Fruit fly (Drosophila melanogaster): ENCODE results near the gene Pdss2.

DNA sequence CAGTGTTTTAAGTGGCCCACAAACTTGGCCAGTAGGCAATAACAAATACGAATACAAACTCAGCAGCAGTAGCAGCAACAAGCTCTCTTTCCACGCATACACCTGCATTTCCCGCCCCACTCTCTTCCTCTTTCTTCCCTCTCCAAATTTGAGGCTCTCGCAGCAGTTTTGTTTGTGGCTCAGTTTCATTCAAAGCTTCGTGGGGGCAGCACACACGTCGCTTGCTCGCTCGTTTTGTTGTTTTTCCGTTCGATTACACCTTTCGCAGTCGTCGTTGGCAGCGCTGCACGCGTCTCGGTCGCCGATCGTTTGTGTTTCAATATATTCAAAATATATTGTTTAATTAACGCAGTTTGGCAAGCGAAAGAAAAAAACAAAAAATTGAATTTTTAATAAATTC is 30.9 kb downstream of the Pdss2 start:
- TF ChIP-seq Mio (GFP tag; optimal IDR thresholded peaks at IDR 0.05) (no peak), Rel (GFP tag; optimal IDR thresholded peaks at IDR 0.05) (no peak), Rel (tag; optimal IDR thresholded peaks at IDR 0.05) (peak; percentile 81), Myc (optimal IDR thresholded peaks at IDR 0.05) (no peak), Dif (GFP tag; optimal IDR thresholded peaks at IDR 0.05; ENCODE audit: partially characterized antibody) (peak; percentile 81), ey (GFP tag; optimal IDR thresholded peaks at IDR 0.05) (peak; percentile 35)
